Worm (Caenorhabditis elegans): Measurements from ENCODE around the gene W04B5.3.
"Not testable (repeated sequence)": the region's sequence is repeated elsewhere in the genome, so short reads cannot be mapped to it uniquely, and the experiment has no call there.

DNA sequence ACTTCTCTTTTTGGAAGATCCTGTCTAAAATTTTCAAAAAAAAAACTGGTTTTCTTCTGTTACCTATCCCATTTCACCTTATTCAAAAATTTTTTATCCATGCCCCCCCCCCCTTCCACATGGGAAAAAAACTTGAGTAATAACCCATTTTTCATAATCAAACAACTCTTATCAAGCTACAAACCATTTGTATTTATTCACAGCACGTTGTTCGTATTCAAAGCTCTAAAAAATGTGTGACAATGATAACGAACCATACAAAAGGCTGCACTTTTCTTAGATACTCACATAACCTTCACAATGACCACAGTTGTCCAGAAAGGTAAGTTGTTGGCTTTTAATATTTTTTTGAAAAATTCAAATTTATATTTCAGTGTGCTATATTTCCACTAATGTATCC, 17.5 kb downstream of the W04B5.3 start, which contains the start of gene E02H9.6:
- TF ChIP-seq nhr-237 (tag; optimal IDR thresholded peaks at IDR 0.05); ceh-16 (tag; optimal IDR thresholded peaks at IDR 0.05); ama-1 (optimal IDR thresholded peaks at IDR 0.05); egl-27 (tag; optimal IDR thresholded peaks at IDR 0.05); ztf-1 (GFP tag; conservative IDR thresholded peaks at IDR 0.05): not testable (repeated sequence)

All from whole organism, L2 larva.